Worm (Caenorhabditis elegans) whole organism, mixed stage, embryonic: Measurements from ENCODE around the gene rop-1.

Experiments used
- M03D4.4 ChIP-seq: sonication (generic microtip); optimal IDR thresholded peaks from 2 replicates; lab custom pipeline; 2017; ENCODE audit warnings: mild to moderate bottlenecking, missing genetic modification characterization, missing compliant biosample characterization
- bed-3 ChIP-seq: fragments of 200-800 bp; sonication (Bioruptor generic); optimal IDR thresholded peaks from 3 replicates; lab custom pipeline; 2018; ENCODE audit warnings: mild to moderate bottlenecking, missing genetic modification characterization, moderate library complexity, missing compliant biosample characterization
- blmp-1 ChIP-seq: fragments of 150-350 bp; optimal IDR thresholded peaks from 2 replicates; lab custom pipeline; 2014; ENCODE audit warnings: missing biosample characterization, missing genetic modification characterization
- ceh-39 ChIP-seq: fragments of 150-350 bp; optimal IDR thresholded peaks from 2 replicates; lab custom pipeline; 2014; ENCODE audit warnings: missing biosample characterization, missing genetic modification characterization
- ceh-43 ChIP-seq: fragments of 200-800 bp; sonication (Bioruptor generic); optimal IDR thresholded peaks from 2 replicates; lab custom pipeline; 2018; ENCODE audit warnings: mild to moderate bottlenecking, missing genetic modification characterization, moderate library complexity, missing compliant biosample characterization
- ceh-83 ChIP-seq: fragments of 200-800 bp; sonication (Bioruptor generic); optimal IDR thresholded peaks from 2 replicates; lab custom pipeline; 2018; ENCODE audit warnings: mild to moderate bottlenecking, missing genetic modification characterization, missing compliant biosample characterization
- ces-1 ChIP-seq: fragments of 150-350 bp; optimal IDR thresholded peaks from 2 replicates; lab custom pipeline; 2014; ENCODE audit warnings: missing biosample characterization, missing genetic modification reagents, missing genetic modification characterization
- cnd-1 ChIP-seq: fragments of 200-800 bp; sonication (Bioruptor generic); optimal IDR thresholded peaks from 2 replicates; lab custom pipeline; 2018; ENCODE audit warnings: mild to moderate bottlenecking, missing genetic modification characterization, missing compliant biosample characterization
- drap-1 ChIP-seq: fragments of 200-800 bp; sonication (Bioruptor generic); optimal IDR thresholded peaks from 3 replicates; lab custom pipeline; 2018; ENCODE audit warnings: mild to moderate bottlenecking, missing genetic modification characterization, missing compliant biosample characterization
- elt-1 ChIP-seq: sonication (generic microtip); optimal IDR thresholded peaks from 2 replicates; lab custom pipeline; 2017; ENCODE audit warnings: missing genetic modification characterization, mild to moderate bottlenecking, missing compliant biosample characterization, antibody characterized with exemption, moderate library complexity, borderline replicate concordance; ENCODE audit not compliant: insufficient read depth
- elt-3 ChIP-seq: fragments of 150-350 bp; optimal IDR thresholded peaks from 2 replicates; lab custom pipeline; 2014; ENCODE audit warnings: missing biosample characterization, missing genetic modification characterization
- flh-1 ChIP-seq: fragments of 200-800 bp; sonication (Bioruptor generic); optimal IDR thresholded peaks from 2 replicates; lab custom pipeline; 2018; ENCODE audit warnings: mild to moderate bottlenecking, missing genetic modification characterization, moderate library complexity, missing compliant biosample characterization
- ham-2 ChIP-seq: fragments of 200-800 bp; sonication (Bioruptor generic); optimal IDR thresholded peaks from 2 replicates; lab custom pipeline; 2018; ENCODE audit warnings: mild to moderate bottlenecking, missing genetic modification characterization, missing compliant biosample characterization
- hlh-1 ChIP-seq: fragments of 150-350 bp; optimal IDR thresholded peaks from 2 replicates; lab custom pipeline; 2014; ENCODE audit warnings: missing biosample characterization, missing genetic modification reagents, missing genetic modification characterization
- lin-13 ChIP-seq: fragments of 150-350 bp; optimal IDR thresholded peaks from 2 replicates; lab custom pipeline; 2014; ENCODE audit warnings: missing biosample characterization, missing genetic modification characterization
- lin-32 ChIP-seq: fragments of 200-800 bp; sonication (Bioruptor generic); optimal IDR thresholded peaks from 2 replicates; lab custom pipeline; 2018; ENCODE audit warnings: mild to moderate bottlenecking, missing genetic modification characterization, missing compliant biosample characterization
- lsy-2 ChIP-seq: fragments of 150-350 bp; optimal IDR thresholded peaks from 2 replicates; lab custom pipeline; 2014; ENCODE audit warnings: missing biosample characterization, missing genetic modification characterization
- mep-1 ChIP-seq: fragments of 150-350 bp; optimal IDR thresholded peaks from 2 replicates; lab custom pipeline; 2017; ENCODE audit warnings: missing biosample characterization, missing genetic modification reagents, missing genetic modification characterization, inconsistent platforms
- mls-2 ChIP-seq: sonication (generic microtip); optimal IDR thresholded peaks from 2 replicates; lab custom pipeline; 2016; ENCODE audit warnings: mild to moderate bottlenecking, missing genetic modification characterization, moderate library complexity, missing compliant biosample characterization
- nhr-12 ChIP-seq: fragments of 150-350 bp; optimal IDR thresholded peaks from 2 replicates; lab custom pipeline; 2014; ENCODE audit warnings: missing biosample characterization, missing genetic modification characterization
- nhr-2 ChIP-seq: fragments of 150-350 bp; optimal IDR thresholded peaks from 2 replicates; lab custom pipeline; 2014; ENCODE audit warnings: missing biosample characterization, missing genetic modification characterization
- nhr-237 ChIP-seq: fragments of 150-350 bp; optimal IDR thresholded peaks from 2 replicates; lab custom pipeline; 2014; ENCODE audit warnings: missing biosample characterization, missing genetic modification characterization
- nhr-28 ChIP-seq: fragments of 150-350 bp; optimal IDR thresholded peaks from 2 replicates; lab custom pipeline; 2014; ENCODE audit warnings: missing biosample characterization, missing genetic modification characterization
- nhr-76 ChIP-seq: sonication (generic microtip); optimal IDR thresholded peaks from 2 replicates; lab custom pipeline; 2017; ENCODE audit warnings: missing biosample characterization, missing genetic modification characterization
- pha-4 ChIP-seq: fragments of 150-350 bp; optimal IDR thresholded peaks from 2 replicates; lab custom pipeline; 2018; ENCODE audit warnings: missing biosample characterization, missing genetic modification reagents, missing genetic modification characterization
- sem-2 ChIP-seq: fragments of 200-800 bp; sonication (Bioruptor generic); optimal IDR thresholded peaks from 2 replicates; lab custom pipeline; 2018; ENCODE audit warnings: mild to moderate bottlenecking, missing genetic modification characterization, missing compliant biosample characterization
- snpc-4 ChIP-seq: fragments of 150-350 bp; optimal IDR thresholded peaks from 2 replicates; lab custom pipeline; 2014; ENCODE audit warnings: missing biosample characterization, missing genetic modification characterization
- sptf-1 ChIP-seq: sonication (generic microtip); optimal IDR thresholded peaks from 2 replicates; lab custom pipeline; 2017; ENCODE audit warnings: mild to moderate bottlenecking, missing genetic modification characterization, moderate library complexity, missing compliant biosample characterization
- tbx-8 ChIP-seq: fragments of 200-800 bp; sonication (Bioruptor generic); optimal IDR thresholded peaks from 2 replicates; lab custom pipeline; 2018; ENCODE audit warnings: mild to moderate bottlenecking, missing genetic modification characterization, moderate library complexity, missing compliant biosample characterization
- unc-120 ChIP-seq: sonication (generic microtip); optimal IDR thresholded peaks from 2 replicates; lab custom pipeline; 2017; ENCODE audit warnings: missing genetic modification characterization, missing compliant biosample characterization; ENCODE audit not compliant: poor library complexity, severe bottlenecking
- zip-8 ChIP-seq: fragments of 150-350 bp; optimal IDR thresholded peaks from 2 replicates; lab custom pipeline; 2014; ENCODE audit warnings: missing biosample characterization, missing genetic modification characterization
- ztf-11 ChIP-seq: fragments of 150-350 bp; optimal IDR thresholded peaks from 2 replicates; lab custom pipeline; 2014; ENCODE audit warnings: missing biosample characterization, missing genetic modification characterization

The rop-1 gene

DNA sequence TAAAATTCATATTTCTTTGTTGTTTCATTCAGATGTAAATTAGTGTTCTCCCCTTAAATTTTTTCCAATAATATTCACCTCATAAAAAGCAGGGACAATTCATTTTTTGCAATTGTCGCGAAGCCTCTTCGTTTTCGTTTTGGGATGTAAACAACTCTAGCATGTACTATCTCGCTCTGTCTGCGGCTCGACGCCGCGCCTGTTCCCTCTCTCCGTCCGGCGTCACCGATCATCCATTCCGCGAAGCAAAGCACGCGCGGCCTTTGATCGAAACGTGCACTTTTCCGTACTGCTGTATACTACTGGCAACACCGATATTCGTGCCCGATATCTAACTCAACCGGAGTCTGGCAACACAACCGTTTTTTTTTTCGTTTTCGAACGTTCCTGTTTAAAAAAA, 7.9 kb downstream of the rop-1 start:
- peak; percentile 75 for TF ChIP-seq pha-4 (tag; lab: Kevin White, UChicago)
- no peak for TF ChIP-seq cnd-1
- TF ChIP-seq, all 35 proteins: peak for 1

- TF ChIP-seq zip-8 (no peak), blmp-1 (tag; lab: Kevin White, UChicago) (no peak), ces-1 (peak; percentile 2), nhr-237 (no peak), ceh-39 (no peak), ceh-83 (GFP tag; lab: Kevin White, UChicago) (no peak)
Observed at ce11 chrV:10246443-10246885, 8.4 kb downstream of the rop-1 start.

- TF ChIP-seq cnd-1: no peak
- TF ChIP-seq pha-4 (tag; lab: Kevin White, UChicago): no peak
- TF ChIP-seq ceh-83 (GFP tag; lab: Kevin White, UChicago): no peak
- TF ChIP-seq drap-1 (GFP tag; lab: Kevin White, UChicago): no peak
- TF ChIP-seq tbx-8: no peak
- no peak for TF ChIP-seq sem-2 (GFP tag; lab: Kevin White, UChicago)
- TF ChIP-seq lin-13: no peak
- TF ChIP-seq snpc-4: no peak
- TF ChIP-seq unc-120 (tag; lab: Kevin White, UChicago): no peak
- TF ChIP-seq blmp-1 (tag; lab: Kevin White, UChicago): no peak
- TF ChIP-seq ceh-39: no peak
- no peak for TF ChIP-seq mep-1
- no peak for TF ChIP-seq lsy-2
- no peak for TF ChIP-seq ces-1
- no peak for TF ChIP-seq elt-1 (tag; lab: Kevin White, UChicago)
- TF ChIP-seq M03D4.4 (tag; lab: Kevin White, UChicago): no peak
- TF ChIP-seq ztf-11 (tag; lab: Kevin White, UChicago): no peak
- no peak for TF ChIP-seq nhr-28 (tag; lab: Kevin White, UChicago)
- no peak for TF ChIP-seq zip-8
Observed at ce11 chrV:10245615-10246014, 9.2 kb downstream of the rop-1 start.

DNA sequence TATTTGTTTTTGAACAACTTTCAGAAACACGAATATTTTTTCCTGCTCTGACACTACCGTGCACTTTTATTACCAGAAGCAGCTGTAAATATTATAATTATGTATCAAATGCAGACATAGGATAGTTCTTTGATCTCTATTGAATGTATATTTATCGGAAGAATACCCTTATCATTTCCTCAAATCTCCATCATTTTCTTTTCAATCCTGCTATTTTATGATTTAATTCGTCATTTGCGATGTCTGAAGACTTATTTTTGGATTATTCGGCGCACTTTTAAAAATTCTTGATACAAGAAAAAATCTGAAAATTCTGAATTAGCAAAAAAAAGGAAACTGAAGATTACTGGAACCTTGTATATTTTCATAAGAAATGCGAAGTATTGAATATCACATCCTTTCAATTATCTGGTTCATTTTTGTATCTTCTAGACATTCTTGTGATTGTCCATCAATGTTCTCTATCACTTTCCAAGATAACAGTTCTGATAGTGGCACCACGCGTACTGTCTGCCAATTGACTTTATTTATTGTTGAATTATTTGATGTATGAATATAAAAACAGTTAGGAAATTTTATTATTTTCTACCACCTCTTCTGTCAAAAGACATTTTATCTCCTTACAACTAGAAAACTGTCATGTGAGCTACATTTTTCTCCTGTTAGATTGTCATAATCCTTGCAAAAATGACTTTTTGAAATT, 10.7 kb downstream of the rop-1 start:
- TF ChIP-seq elt-1 (tag; lab: Kevin White, UChicago): peak; percentile 54
- TF ChIP-seq flh-1: no peak

ce11 chrV:10243105-10243504, 11.8 kb downstream of the rop-1 start, which contains the start of gene C12D8.9:
Gene C12D8.9 (minus strand): TSS chrV:10243205.
- TF ChIP-seq ham-2 (GFP tag; lab: Kevin White, UChicago): no peak
- no peak for TF ChIP-seq mep-1
- TF ChIP-seq mls-2 (tag; lab: Kevin White, UChicago): no peak
- no peak for TF ChIP-seq M03D4.4 (tag; lab: Kevin White, UChicago)
- TF ChIP-seq nhr-76 (tag; lab: Kevin White, UChicago): no peak
- TF ChIP-seq sptf-1 (tag; lab: Kevin White, UChicago): no peak
- no peak for TF ChIP-seq pha-4 (tag; lab: Kevin White, UChicago)

- TF ChIP-seq elt-3 (tag; lab: Kevin White, UChicago): no peak
- no peak for TF ChIP-seq drap-1 (GFP tag; lab: Kevin White, UChicago)
- no peak for TF ChIP-seq cnd-1
- no peak for TF ChIP-seq nhr-2
- TF ChIP-seq lin-32 (GFP tag; lab: Kevin White, UChicago): no peak
- TF ChIP-seq nhr-76 (tag; lab: Kevin White, UChicago): no peak
- no peak for TF ChIP-seq nhr-12 (tag; lab: Kevin White, UChicago)
- TF ChIP-seq lin-13: no peak
- TF ChIP-seq mep-1: no peak
- no peak for TF ChIP-seq hlh-1 (tag; lab: Kevin White, UChicago)
- TF ChIP-seq bed-3 (GFP tag; lab: Kevin White, UChicago): no peak
- TF ChIP-seq sem-2 (GFP tag; lab: Kevin White, UChicago): no peak
- TF ChIP-seq tbx-8: no peak
- no peak for TF ChIP-seq mls-2 (tag; lab: Kevin White, UChicago)
- TF ChIP-seq ceh-43 (GFP tag; lab: Kevin White, UChicago): no peak
- no peak for TF ChIP-seq zip-8
- no peak for TF ChIP-seq elt-1 (tag; lab: Kevin White, UChicago)
- TF ChIP-seq ceh-83 (GFP tag; lab: Kevin White, UChicago): no peak
- no peak for TF ChIP-seq nhr-28 (tag; lab: Kevin White, UChicago)
- no peak for TF ChIP-seq blmp-1 (tag; lab: Kevin White, UChicago)
Observed at ce11 chrV:10241121-10241803, 13.6 kb downstream of the rop-1 start, which contains the start of the genes C12D8.21 and col-148. Gene C12D8.21 (minus strand): TSS chrV:10241188. Gene col-148 (plus strand): TSS chrV:10241753.
